Worm (Caenorhabditis elegans): ENCODE data around the gene emb-27.

- TF ChIP-seq ama-1 (optimal IDR thresholded peaks at IDR 0.05) = no peak
- TF ChIP-seq ztf-11 (tag; optimal IDR thresholded peaks at IDR 0.05) = no peak
- no peak for TF ChIP-seq blmp-1 (tag; optimal IDR thresholded peaks at IDR 0.05; ENCODE audit: insufficient read depth)
- TF ChIP-seq zag-1 (tag; optimal IDR thresholded peaks at IDR 0.05) = no peak
- TF ChIP-seq fos-1 (tag; optimal IDR thresholded peaks at IDR 0.05) = no peak
- no peak for TF ChIP-seq skn-1 (tag; optimal IDR thresholded peaks at IDR 0.05)
- no peak for TF ChIP-seq elt-1 (tag; optimal IDR thresholded peaks at IDR 0.05)
- no peak for TF ChIP-seq lin-13 (GFP tag; optimal IDR thresholded peaks at IDR 0.05)
- TF ChIP-seq aly-2 (tag; optimal IDR thresholded peaks at IDR 0.05) = no peak
- TF ChIP-seq nhr-6 (tag; optimal IDR thresholded peaks at IDR 0.05) = no peak
- no peak for TF ChIP-seq ceh-16 (tag; optimal IDR thresholded peaks at IDR 0.05)
Measured at ce11 chrII:8112063-8112462, 49.9 kb downstream of the emb-27 start, which contains the start of gene lron-4.

All from whole organism, L2 larva.